Fruit fly (Drosophila melanogaster) whole organism, embryonic: Measurements from ENCODE around the gene Gale.

Source experiments
- BEAF-32 ChIP-seq: fragments of 200-800 bp; sonication (Bioruptor generic); optimal IDR thresholded peaks from 3 replicates; lab custom pipeline; 2017; ENCODE audit warnings: missing biosample characterization, missing genetic modification characterization, mild to moderate bottlenecking, moderate library complexity, missing genetic modification reagents
- BtbVII ChIP-seq: fragments of 200-800 bp; sonication (Bioruptor generic); optimal IDR thresholded peaks from 3 replicates; lab custom pipeline; 2017; ENCODE audit warnings: missing biosample characterization, mild to moderate bottlenecking, missing genetic modification characterization
- CG10979 ChIP-seq: fragments of 200-800 bp; sonication (Bioruptor generic); optimal IDR thresholded peaks from 2 replicates; lab custom pipeline; 2018; ENCODE audit warnings: missing biosample characterization, mild to moderate bottlenecking, missing genetic modification characterization, moderate library complexity
- CG11696 ChIP-seq: fragments of 200-800 bp; sonication (Bioruptor generic); IDR thresholded peaks from 2 replicates; pipeline ENCODE4 v1.3.6; 2022; ENCODE audit warnings: missing biosample characterization, missing genetic modification characterization
- CG15011 ChIP-seq: fragments of 200-800 bp; sonication (Bioruptor generic); optimal IDR thresholded peaks from 3 replicates; lab custom pipeline; 2018; ENCODE audit warnings: missing biosample characterization, mild to moderate bottlenecking, missing genetic modification characterization
- CG16863 ChIP-seq: fragments of 200-800 bp; sonication (Bioruptor generic); optimal IDR thresholded peaks from 3 replicates; lab custom pipeline; 2016; ENCODE audit warnings: missing biosample characterization, missing genetic modification characterization
- CG17361 ChIP-seq: fragments of 200-800 bp; sonication (Bioruptor generic); IDR thresholded peaks from 3 replicates; pipeline ENCODE4 v1.3.6; 2022; ENCODE audit warnings: missing biosample characterization, missing genetic modification characterization
- CG2129 ChIP-seq: fragments of 200-800 bp; sonication (Bioruptor generic); IDR thresholded peaks from 2 replicates; pipeline ENCODE4 v1.3.6; 2022; ENCODE audit warnings: missing biosample characterization, missing genetic modification characterization; ENCODE audit not compliant: partially characterized antibody
- CG30020 ChIP-seq: fragments of 200-800 bp; optimal IDR thresholded peaks from 2 replicates; lab custom pipeline; 2019; ENCODE audit warnings: missing biosample characterization, mild to moderate bottlenecking, missing genetic modification characterization, moderate library complexity
- CG32532 ChIP-seq: fragments of 200-800 bp; sonication (Bioruptor generic); IDR thresholded peaks from 2 replicates; pipeline ENCODE4 v1.3.6; 2022; ENCODE audit warnings: missing biosample characterization, missing genetic modification characterization
- CG34224 ChIP-seq: fragments of 200-800 bp; sonication (Bioruptor generic); IDR thresholded peaks from 3 replicates; pipeline ENCODE4 v1.3.6; 2022; ENCODE audit warnings: missing biosample characterization, missing genetic modification characterization; ENCODE audit not compliant: partially characterized antibody
- CG3838 ChIP-seq: fragments of 200-800 bp; sonication (Bioruptor generic); optimal IDR thresholded peaks from 3 replicates; lab custom pipeline; 2016; ENCODE audit warnings: missing biosample characterization, missing genetic modification characterization
- CG3995 ChIP-seq: fragments of 200-800 bp; sonication (Bioruptor generic); optimal IDR thresholded peaks from 3 replicates; lab custom pipeline; 2016; ENCODE audit warnings: missing biosample characterization, missing genetic modification characterization
- CG4820 ChIP-seq: fragments of 200-800 bp; sonication (Bioruptor generic); optimal IDR thresholded peaks from 3 replicates; lab custom pipeline; 2016; ENCODE audit warnings: missing biosample characterization, missing genetic modification characterization
- CG7372 ChIP-seq: fragments of 200-800 bp; sonication (Bioruptor generic); IDR thresholded peaks from 2 replicates; pipeline ENCODE4 v1.3.6; 2022; ENCODE audit warnings: missing biosample characterization, missing genetic modification characterization
- CG8290 ChIP-seq, 3 experiments: fragments of 200-800 bp; sonication (Bioruptor generic); optimal IDR thresholded peaks; 2 replicates each; lab custom pipeline; 2016 to 2019; ENCODE audit warnings: missing biosample characterization in 3 of 3, missing genetic modification characterization in 3 of 3, mild to moderate bottlenecking in 2 of 3, moderate library complexity in 1 of 3
- CG8765 ChIP-seq: fragments of 200-800 bp; sonication (Bioruptor generic); IDR thresholded peaks from 2 replicates; pipeline ENCODE4 v1.3.6; 2022; ENCODE audit warnings: missing biosample characterization, missing genetic modification characterization
- CkIIα-i1 ChIP-seq: fragments of 200-800 bp; sonication (Bioruptor generic); IDR thresholded peaks from 2 replicates; pipeline ENCODE4 v1.3.6; 2022; ENCODE audit warnings: missing biosample characterization, missing genetic modification characterization
- Fer2 ChIP-seq: fragments of 200-800 bp; sonication (Bioruptor generic); optimal IDR thresholded peaks from 2 replicates; lab custom pipeline; 2018; ENCODE audit warnings: missing biosample characterization, mild to moderate bottlenecking, missing genetic modification characterization, moderate library complexity
- HHEX ChIP-seq: fragments of 200-800 bp; sonication (Bioruptor generic); optimal IDR thresholded peaks from 3 replicates; lab custom pipeline; 2017; ENCODE audit warnings: missing biosample characterization, mild to moderate bottlenecking, missing genetic modification characterization, missing genetic modification reagents
- HLH4C ChIP-seq: fragments of 200-800 bp; sonication (Bioruptor generic); IDR thresholded peaks from 3 replicates; pipeline ENCODE4 v1.3.6; 2022; ENCODE audit warnings: missing biosample characterization, missing genetic modification characterization; ENCODE audit not compliant: partially characterized antibody
- Rfx ChIP-seq: fragments of 200-800 bp; sonication (Bioruptor generic); IDR thresholded peaks from 2 replicates; pipeline ENCODE4 v1.3.6; 2022; ENCODE audit warnings: missing biosample characterization, missing genetic modification characterization
- Sin3A ChIP-seq: fragments of >200 bp; optimal IDR thresholded peaks from 2 replicates; lab custom pipeline; 2018
- TFAM ChIP-seq: fragments of 200-800 bp; sonication (Bioruptor generic); optimal IDR thresholded peaks from 2 replicates; lab custom pipeline; 2017; ENCODE audit warnings: missing biosample characterization, missing genetic modification characterization, inconsistent platforms
- Trl ChIP-seq, 3 experiments: fragments of >200 bp in 2 of 3; fragments of 200-800 bp in 1 of 3; sonication (Bioruptor generic) in 1 of 3; optimal IDR thresholded peaks; 2 replicates in 1 of 3; 3 replicates in 2 of 3; lab custom pipeline; 2016 to 2017; ENCODE audit warnings: missing biosample characterization in 1 of 3, missing genetic modification characterization in 1 of 3
- aop ChIP-seq: fragments of 200-800 bp; sonication (Bioruptor generic); IDR thresholded peaks from 2 replicates; pipeline ENCODE4 v1.3.6; 2022; ENCODE audit warnings: missing biosample characterization, missing genetic modification characterization
- ato ChIP-seq: fragments of 200-800 bp; sonication (Bioruptor generic); IDR thresholded peaks from 2 replicates; pipeline ENCODE4 v1.3.6; 2022; ENCODE audit warnings: missing biosample characterization, missing genetic modification characterization; ENCODE audit not compliant: partially characterized antibody
- bbx ChIP-seq: fragments of 200-800 bp; sonication (Bioruptor generic); IDR thresholded peaks from 2 replicates; pipeline ENCODE4 v1.3.6; 2022; ENCODE audit warnings: missing biosample characterization, missing genetic modification characterization; ENCODE audit not compliant: partially characterized antibody
- bigmax ChIP-seq: fragments of 200-800 bp; sonication (Bioruptor generic); optimal IDR thresholded peaks from 2 replicates; lab custom pipeline; 2018; ENCODE audit warnings: missing biosample characterization, mild to moderate bottlenecking, missing genetic modification characterization
- bowl ChIP-seq: fragments of 200-800 bp; sonication (Bioruptor generic); IDR thresholded peaks from 2 replicates; pipeline ENCODE4 v1.3.6; 2022; ENCODE audit warnings: missing biosample characterization, missing genetic modification characterization
- btn ChIP-seq: fragments of 200-800 bp; sonication (Bioruptor generic); optimal IDR thresholded peaks from 2 replicates; lab custom pipeline; 2016; ENCODE audit warnings: missing biosample characterization, missing genetic modification characterization
- chm ChIP-seq: fragments of 200-800 bp; sonication (Bioruptor generic); IDR thresholded peaks from 2 replicates; pipeline ENCODE4 v1.3.6; 2022; ENCODE audit warnings: missing biosample characterization, missing genetic modification characterization
- danr ChIP-seq: fragments of 200-800 bp; sonication (Bioruptor generic); IDR thresholded peaks from 2 replicates; pipeline ENCODE4 v1.3.6; 2022; ENCODE audit warnings: missing biosample characterization, missing genetic modification characterization
- emc ChIP-seq: fragments of 200-800 bp; sonication (Bioruptor generic); optimal IDR thresholded peaks from 2 replicates; lab custom pipeline; 2016; ENCODE audit warnings: missing biosample characterization, missing genetic modification characterization
- gem ChIP-seq: fragments of 200-800 bp; sonication (Bioruptor generic); optimal IDR thresholded peaks from 2 replicates; lab custom pipeline; 2019; ENCODE audit warnings: missing biosample characterization, mild to moderate bottlenecking, missing genetic modification characterization, moderate library complexity
- grn ChIP-seq: fragments of 200-800 bp; sonication (Bioruptor generic); optimal IDR thresholded peaks from 3 replicates; lab custom pipeline; 2017; ENCODE audit warnings: missing biosample characterization, missing genetic modification characterization
- h ChIP-seq: fragments of >200 bp; optimal IDR thresholded peaks from 2 replicates; lab custom pipeline; 2017
- hkb ChIP-seq, 2 experiments: fragments of 200-800 bp in 1 of 2; fragments of >200 bp in 1 of 2; sonication (Bioruptor generic) in 1 of 2; IDR thresholded peaks in 1 of 2; optimal IDR thresholded peaks in 1 of 2; 2 replicates each; pipeline versions ENCODE4 v1.3.6 to Lab custom; 2017 to 2022; ENCODE audit warnings: missing biosample characterization in 1 of 2, missing genetic modification characterization in 1 of 2
- jigr1 ChIP-seq: fragments of 200-800 bp; sonication (Bioruptor generic); IDR thresholded peaks from 3 replicates; pipeline ENCODE4 v1.3.6; 2022; ENCODE audit warnings: missing biosample characterization, missing genetic modification characterization
- nerfin-1 ChIP-seq: fragments of 200-800 bp; sonication (Bioruptor generic); optimal IDR thresholded peaks from 3 replicates; lab custom pipeline; 2019; ENCODE audit warnings: missing biosample characterization, mild to moderate bottlenecking, missing genetic modification characterization, moderate library complexity
- pb ChIP-seq: fragments of 200-800 bp; sonication (Bioruptor generic); optimal IDR thresholded peaks from 3 replicates; lab custom pipeline; 2016; ENCODE audit warnings: missing biosample characterization, missing genetic modification characterization
- pho ChIP-seq: fragments of 200-800 bp; sonication (Bioruptor generic); optimal IDR thresholded peaks from 2 replicates; lab custom pipeline; 2016; ENCODE audit warnings: missing biosample characterization, missing genetic modification characterization
- psq ChIP-seq: fragments of 200-800 bp; sonication (Bioruptor generic); optimal IDR thresholded peaks from 2 replicates; lab custom pipeline; 2017; ENCODE audit warnings: missing biosample characterization, missing genetic modification characterization
- pum ChIP-seq: fragments of 200-800 bp; sonication (Bioruptor generic); optimal IDR thresholded peaks from 2 replicates; lab custom pipeline; 2016; ENCODE audit warnings: missing biosample characterization, missing genetic modification characterization
- stwl ChIP-seq: fragments of 200-800 bp; sonication (Bioruptor generic); optimal IDR thresholded peaks from 3 replicates; lab custom pipeline; 2018; ENCODE audit warnings: missing biosample characterization, mild to moderate bottlenecking, missing genetic modification characterization, moderate library complexity
- tgo ChIP-seq: fragments of 200-800 bp; sonication (Bioruptor generic); IDR thresholded peaks from 3 replicates; pipeline ENCODE4 v1.3.6; 2022; ENCODE audit warnings: missing biosample characterization, missing genetic modification characterization
- vfl ChIP-seq: fragments of 200-800 bp; sonication (Bioruptor generic); optimal IDR thresholded peaks from 2 replicates; lab custom pipeline; 2016; ENCODE audit warnings: missing biosample characterization, missing genetic modification characterization

The Gale gene

DNA sequence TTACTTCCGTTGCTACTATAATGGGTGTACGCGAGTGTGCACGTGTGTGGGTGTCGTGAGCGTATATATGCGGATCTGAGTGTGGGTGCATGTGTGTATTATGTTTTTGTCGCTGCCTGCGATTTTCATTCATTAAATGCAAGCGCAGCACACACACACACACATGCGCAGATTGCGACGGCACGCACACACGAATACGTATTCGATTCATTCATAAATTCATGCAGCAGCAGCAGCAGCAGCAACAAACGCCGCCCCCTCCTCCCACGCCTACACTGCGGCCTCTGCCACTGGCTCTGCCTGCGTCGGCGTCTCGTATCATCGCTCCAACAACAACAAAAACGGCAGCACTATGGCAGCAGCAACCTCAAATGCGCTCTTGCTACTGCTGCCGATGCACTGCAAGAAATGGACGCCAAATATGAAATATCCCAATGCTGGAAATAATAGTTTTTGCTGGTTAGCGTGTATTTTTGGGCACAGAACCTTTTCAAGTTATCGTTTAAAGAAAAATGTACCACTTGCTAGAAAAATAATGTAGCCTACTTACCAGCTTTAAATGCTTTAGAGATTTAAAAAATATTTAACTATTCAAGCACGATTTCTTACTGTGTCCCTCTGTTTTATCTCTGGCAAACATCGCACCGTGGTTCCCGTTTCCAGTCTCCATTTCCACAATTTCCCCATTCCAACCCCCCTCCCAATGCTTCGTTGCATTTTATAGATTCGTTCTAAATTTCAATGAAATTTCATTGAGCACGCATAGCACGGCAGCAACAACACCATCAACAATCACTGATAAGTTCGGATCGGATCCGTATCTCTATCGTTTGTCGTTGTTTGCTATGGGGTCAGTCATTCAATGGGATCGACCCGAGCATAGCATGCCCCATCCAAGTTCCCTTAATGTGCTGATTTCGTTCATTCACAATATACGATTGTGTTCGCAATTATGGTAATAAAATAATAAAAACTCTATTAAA, 14.8 kb upstream of the Gale start (continued):
- peak; percentile 55 for TF ChIP-seq CG15011
- no peak for TF ChIP-seq bigmax (GFP tag; lab: Kevin White, UChicago)
- TF ChIP-seq CG3995 (GFP tag; lab: Kevin White, UChicago): no peak
- no peak for TF ChIP-seq hkb (optimal IDR thresholded peaks at IDR 0.05; lab: Kevin White, UChicago)
- TF ChIP-seq hkb (GFP tag; IDR thresholded peaks at IDR 0.05; lab: Robert Waterston, UW): peak; percentile 83
- TF ChIP-seq emc (GFP tag; lab: Kevin White, UChicago): no peak
- no peak for TF ChIP-seq Trl (optimal IDR thresholded peaks at IDR 0.05; lab: Kevin White, UChicago)
- peak; percentile 85 for TF ChIP-seq Trl (GFP tag; optimal IDR thresholded peaks at IDR 0.05; lab: Kevin White, UChicago)
- peak; percentile 54; the same call in 1 of the 2 replicates for TF ChIP-seq danr (GFP tag; lab: Robert Waterston, UW)
- TF ChIP-seq CG7372 (GFP tag; lab: Robert Waterston, UW): peak; percentile 64
- peak; percentile 66 for TF ChIP-seq CG11696
- peak; percentile 90 for TF ChIP-seq CG4820 (GFP tag; lab: Kevin White, UChicago)
- no peak for TF ChIP-seq Fer2 (tag; lab: Kevin White, UChicago)
- TF ChIP-seq btn: peak; percentile 81
- TF ChIP-seq Sin3A (lab: Kevin White, UChicago): no peak
- TF ChIP-seq CG34224 (GFP tag; lab: Robert Waterston, UW): no peak
- no peak for TF ChIP-seq h (lab: Kevin White, UChicago)
- TF ChIP-seq BtbVII (GFP tag; lab: Kevin White, UChicago): peak; percentile 57
- TF ChIP-seq CG3838: peak; percentile 32
- peak; percentile 93 for TF ChIP-seq CG10979
- TF ChIP-seq HLH4C (GFP tag; lab: Robert Waterston, UW): no peak
- TF ChIP-seq bbx (GFP tag; lab: Robert Waterston, UW): no peak
- TF ChIP-seq gem (tag; lab: Kevin White, UChicago): peak; percentile 94
- peak; percentile 91 for TF ChIP-seq pum (GFP tag; lab: Kevin White, UChicago)
- TF ChIP-seq tgo (GFP tag; lab: Robert Waterston, UW): peak; percentile 68
- peak; percentile 39 for TF ChIP-seq stwl
- TF ChIP-seq vfl: no peak
- no peak for TF ChIP-seq CkIIα-i1 (GFP tag; lab: Robert Waterston, UW)
- 0 out of 2 replicates have a peak, but pooled peaks have one; percentile 33 for TF ChIP-seq bowl (GFP tag; lab: Robert Waterston, UW)
- peak; percentile 86 for TF ChIP-seq CG16863
- TF ChIP-seq nerfin-1 (tag; lab: Kevin White, UChicago): peak; percentile 81
- peak; percentile 45 for TF ChIP-seq aop (GFP tag; lab: Robert Waterston, UW)
- peak; percentile 92 for TF ChIP-seq grn (GFP tag; lab: Kevin White, UChicago)
- TF ChIP-seq ato (GFP tag; lab: Robert Waterston, UW): no peak
- TF ChIP-seq BEAF-32 (GFP tag; lab: Kevin White, UChicago): no peak
- peak; percentile 57; the same call in 1 of the 2 replicates for TF ChIP-seq CG8765 (GFP tag; lab: Robert Waterston, UW)
- peak; percentile 50 for TF ChIP-seq CG8290 (GFP tag; optimal IDR thresholded peaks at IDR 0.05; lab: Kevin White, UChicago)
- peak; percentile 29 to 50 for TF ChIP-seq CG8290 (tag; optimal IDR thresholded peaks at IDR 0.05; lab: Kevin White, UChicago)
- no peak for TF ChIP-seq CG2129 (GFP tag; lab: Robert Waterston, UW)
- TF ChIP-seq CG30020: peak; percentile 39
- TF ChIP-seq chm (GFP tag; lab: Robert Waterston, UW): peak; percentile 51
- TF ChIP-seq pho (GFP tag; lab: Kevin White, UChicago): peak; percentile 1
- peak; percentile 54 for TF ChIP-seq TFAM (GFP tag; lab: Kevin White, UChicago)
- TF ChIP-seq psq (GFP tag; lab: Kevin White, UChicago): peak; percentile 27
- TF ChIP-seq HHEX: peak; percentile 51
- peak; percentile 80 for TF ChIP-seq pb
- TF ChIP-seq CG17361 (GFP tag; lab: Robert Waterston, UW): peak; percentile 70
- peak; percentile 74 for TF ChIP-seq jigr1 (GFP tag; lab: Robert Waterston, UW)
- TF ChIP-seq Rfx: peak; percentile 62
- TF ChIP-seq CG32532 (GFP tag; lab: Robert Waterston, UW): peak; percentile 48; the same call in 1 of the 2 replicates
